Worm (Caenorhabditis elegans): Measurements from ENCODE around the gene trp-1.

DNA sequence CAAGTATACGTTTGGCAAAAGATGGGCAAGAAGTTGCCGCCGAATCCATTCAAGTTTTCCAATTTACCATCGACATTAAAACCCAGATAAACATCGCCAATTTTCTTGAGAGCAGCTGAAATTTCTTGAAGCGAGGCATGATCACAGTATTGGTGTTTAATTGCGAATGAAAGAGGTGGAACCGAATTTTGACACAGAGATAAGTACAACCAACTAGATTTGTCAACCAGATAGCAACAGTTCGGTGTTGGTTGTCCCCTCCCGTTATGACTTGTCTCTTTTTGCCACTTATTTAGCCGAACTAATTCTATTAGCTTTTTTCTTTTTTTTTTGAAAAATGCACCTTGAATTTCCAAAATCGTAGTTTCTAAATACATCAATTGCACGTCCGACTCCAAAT is 43.5 kb downstream of the trp-1 start:
- TF ChIP-seq dao-5 (tag; optimal IDR thresholded peaks at IDR 0.05) (no peak), W03F9.2 (tag; optimal IDR thresholded peaks at IDR 0.05) (no peak), him-1 (tag; optimal IDR thresholded peaks at IDR 0.05) (no peak)
